Worm (Caenorhabditis elegans) whole organism, L4 larva: Measurements from ENCODE around the gene T07H8.11.

Source experiments
- D1046.2 ChIP-seq: fragments of 200-800 bp; sonication (Bioruptor generic); IDR thresholded peaks from 2 replicates; pipeline ENCODE4 v1.3.6; 2022; ENCODE audit warnings: missing genetic modification characterization, missing compliant biosample characterization
- F26F4.8 ChIP-seq: fragments of 200-800 bp; sonication (Bioruptor generic); conservative IDR thresholded peaks from 2 replicates; pipeline ENCODE4 v1.3.6; 2022; ENCODE audit warnings: missing genetic modification characterization, missing compliant biosample characterization
- F37D6.2 ChIP-seq: sonication (generic microtip); optimal IDR thresholded peaks from 2 replicates; lab custom pipeline; 2016; ENCODE audit warnings: mild to moderate bottlenecking, missing genetic modification characterization, missing compliant biosample characterization
- F44E2.7 ChIP-seq: fragments of 200-800 bp; sonication (Bioruptor generic); IDR thresholded peaks from 2 replicates; pipeline ENCODE4 v2.1.2; 2022; ENCODE audit warnings: missing genetic modification characterization, missing compliant biosample characterization
- F49E8.2 ChIP-seq: sonication (generic microtip); optimal IDR thresholded peaks from 2 replicates; lab custom pipeline; 2016; ENCODE audit warnings: missing compliant biosample characterization, mild to moderate bottlenecking, missing genetic modification characterization, borderline replicate concordance
- Y5F2A.4 ChIP-seq: fragments of 200-800 bp; sonication (Bioruptor generic); optimal IDR thresholded peaks from 2 replicates; lab custom pipeline; 2018; ENCODE audit warnings: mild to moderate bottlenecking, missing genetic modification characterization, missing compliant biosample characterization
- Y75B8A.6 ChIP-seq: fragments of 200-800 bp; sonication (Bioruptor generic); IDR thresholded peaks from 2 replicates; pipeline ENCODE4 v1.3.6; 2022; ENCODE audit warnings: missing genetic modification reagents, missing genetic modification characterization, missing compliant biosample characterization
- aha-1 ChIP-seq: fragments of 150-350 bp; peaks from one replicate; lab custom pipeline; 2014; ENCODE audit warnings: missing biosample characterization, missing genetic modification characterization
- arid-1 ChIP-seq: fragments of 200-800 bp; sonication (Bioruptor generic); conservative IDR thresholded peaks from 2 replicates; pipeline ENCODE4 v1.3.6; 2022; ENCODE audit warnings: missing genetic modification reagents, missing genetic modification characterization, missing compliant biosample characterization
- ceh-44 ChIP-seq: fragments of 200-800 bp; sonication (Bioruptor generic); IDR thresholded peaks from 2 replicates; pipeline ENCODE4 v1.3.6; 2022; ENCODE audit warnings: missing genetic modification reagents, missing genetic modification characterization, missing compliant biosample characterization
- daf-12 ChIP-seq: fragments of 150-350 bp; optimal IDR thresholded peaks from 2 replicates; lab custom pipeline; 2014; ENCODE audit warnings: missing biosample characterization, missing genetic modification reagents, missing genetic modification characterization
- daf-16 ChIP-seq, 3 experiments: sonication (generic microtip); optimal IDR thresholded peaks; 2 replicates each; lab custom pipeline; 2016 to 2017; ENCODE audit warnings: missing genetic modification characterization in 3 of 3, missing genetic modification reagents in 3 of 3, mild to moderate bottlenecking in 2 of 3, missing compliant biosample characterization in 2 of 3, missing biosample characterization in 1 of 3, moderate library complexity in 1 of 3
- daf-8 ChIP-seq: fragments of 200-800 bp; sonication (Bioruptor generic); IDR thresholded peaks from 2 replicates; pipeline ENCODE4 v1.3.6; 2022; ENCODE audit warnings: missing genetic modification characterization, missing compliant biosample characterization
- dmd-6 ChIP-seq: fragments of 200-800 bp; sonication (Bioruptor generic); IDR thresholded peaks from 2 replicates; pipeline ENCODE4 v1.3.6; 2022; ENCODE audit warnings: missing genetic modification reagents, missing genetic modification characterization, missing compliant biosample characterization
- dmd-8 ChIP-seq: fragments of 200-800 bp; sonication (Bioruptor generic); IDR thresholded peaks from 2 replicates; pipeline ENCODE4 v1.3.6; 2022; ENCODE audit warnings: missing genetic modification characterization, missing compliant biosample characterization
- dmd-9 ChIP-seq: fragments of 200-800 bp; sonication (Bioruptor generic); IDR thresholded peaks from 2 replicates; pipeline ENCODE4 v1.3.6; 2022; ENCODE audit warnings: missing genetic modification reagents, missing genetic modification characterization, missing compliant biosample characterization
- egl-27 ChIP-seq: sonication (generic microtip); optimal IDR thresholded peaks from 3 replicates; lab custom pipeline; 2017; ENCODE audit warnings: missing biosample characterization, missing genetic modification reagents, missing genetic modification characterization
- egl-43 ChIP-seq: fragments of 200-800 bp; sonication (Bioruptor generic); IDR thresholded peaks from 2 replicates; pipeline ENCODE4 v1.3.6; 2022; ENCODE audit warnings: missing genetic modification reagents, missing genetic modification characterization, missing compliant biosample characterization
- hlh-11 ChIP-seq: fragments of 200-800 bp; sonication (Bioruptor generic); optimal IDR thresholded peaks from 2 replicates; lab custom pipeline; 2018; ENCODE audit warnings: mild to moderate bottlenecking, missing genetic modification characterization, missing compliant biosample characterization
- hlh-30 ChIP-seq: sonication (generic microtip); optimal IDR thresholded peaks from 2 replicates; lab custom pipeline; 2017; ENCODE audit warnings: antibody characterized with exemption, mild to moderate bottlenecking, missing genetic modification characterization, missing compliant biosample characterization; ENCODE audit not compliant: insufficient read depth
- lin-13 ChIP-seq: fragments of 150-350 bp; optimal IDR thresholded peaks from 2 replicates; lab custom pipeline; 2014; ENCODE audit warnings: missing biosample characterization, missing genetic modification reagents, missing genetic modification characterization
- lin-29 ChIP-seq: fragments of 200-800 bp; sonication (Bioruptor generic); IDR thresholded peaks from 2 replicates; pipeline ENCODE4 v1.3.6; 2022; ENCODE audit warnings: missing genetic modification reagents, missing genetic modification characterization, missing compliant biosample characterization
- lin-38 ChIP-seq: fragments of 200-800 bp; sonication (Bioruptor generic); IDR thresholded peaks from 2 replicates; pipeline ENCODE4 v1.3.6; 2022; ENCODE audit warnings: missing genetic modification reagents, missing genetic modification characterization, missing compliant biosample characterization
- lin-39 ChIP-seq: fragments of 150-350 bp; optimal IDR thresholded peaks from 2 replicates; lab custom pipeline; 2014; ENCODE audit warnings: missing biosample characterization, missing genetic modification reagents, missing genetic modification characterization
- lir-3 ChIP-seq: sonication (generic microtip); optimal IDR thresholded peaks from 2 replicates; lab custom pipeline; 2016; ENCODE audit warnings: mild to moderate bottlenecking, missing genetic modification characterization, missing compliant biosample characterization
- lsy-2 ChIP-seq, 2 experiments: fragments of 150-350 bp in 1 of 2; sonication (generic microtip) in 1 of 2; optimal IDR thresholded peaks; 2 replicates each; lab custom pipeline; 2014 to 2017; ENCODE audit warnings: missing biosample characterization in 2 of 2, missing genetic modification characterization in 2 of 2
- mdl-1 ChIP-seq, 2 experiments: fragments of 150-350 bp in 1 of 2; sonication (generic microtip) in 1 of 2; optimal IDR thresholded peaks; 2 replicates each; lab custom pipeline; 2014 to 2017; ENCODE audit warnings: missing biosample characterization in 2 of 2, missing genetic modification characterization in 2 of 2
- mdt-29 ChIP-seq: fragments of 200-800 bp; sonication (Bioruptor generic); IDR thresholded peaks from 2 replicates; pipeline ENCODE4 v1.3.6; 2022; ENCODE audit warnings: missing genetic modification reagents, missing genetic modification characterization, missing compliant biosample characterization
- mep-1 ChIP-seq: fragments of 150-350 bp; sonication (generic microtip); optimal IDR thresholded peaks from 3 replicates; lab custom pipeline; 2014; ENCODE audit warnings: missing biosample characterization, missing genetic modification characterization
- mes-2 ChIP-seq: sonication (generic microtip); optimal IDR thresholded peaks from 2 replicates; lab custom pipeline; 2016; ENCODE audit warnings: missing genotype, mild to moderate bottlenecking, missing genetic modification characterization, missing compliant biosample characterization; ENCODE audit not compliant: poor library complexity, severe bottlenecking
- mxl-2 ChIP-seq: fragments of 200-800 bp; sonication (Bioruptor generic); conservative IDR thresholded peaks from 2 replicates; pipeline ENCODE4 v1.3.6; 2022; ENCODE audit warnings: missing genetic modification reagents, missing genetic modification characterization, missing compliant biosample characterization
- nhr-10 ChIP-seq: fragments of 150-350 bp; optimal IDR thresholded peaks from 2 replicates; lab custom pipeline; 2014; ENCODE audit warnings: missing biosample characterization, missing genetic modification characterization
- nhr-11 ChIP-seq: fragments of 150-350 bp; optimal IDR thresholded peaks from 2 replicates; lab custom pipeline; 2014; ENCODE audit warnings: missing biosample characterization, missing genetic modification characterization
- nhr-111 ChIP-seq: fragments of 200-800 bp; sonication (Bioruptor generic); optimal IDR thresholded peaks from 2 replicates; lab custom pipeline; 2018; ENCODE audit warnings: mild to moderate bottlenecking, missing genetic modification characterization, missing compliant biosample characterization
- nhr-25 ChIP-seq: sonication (generic microtip); optimal IDR thresholded peaks from 2 replicates; lab custom pipeline; 2017; ENCODE audit warnings: missing genetic modification characterization, mild to moderate bottlenecking, missing compliant biosample characterization, antibody characterized with exemption, moderate library complexity, borderline replicate concordance; ENCODE audit not compliant: insufficient read depth
- nhr-48 ChIP-seq: sonication (generic microtip); optimal IDR thresholded peaks from 2 replicates; lab custom pipeline; 2016; ENCODE audit warnings: mild to moderate bottlenecking, missing genetic modification characterization, missing compliant biosample characterization
- nhr-6 ChIP-seq: fragments of 150-350 bp; optimal IDR thresholded peaks from 2 replicates; lab custom pipeline; 2014; ENCODE audit warnings: missing biosample characterization, missing genetic modification characterization
- nhr-76 ChIP-seq: fragments of 150-350 bp; optimal IDR thresholded peaks from 2 replicates; lab custom pipeline; 2014; ENCODE audit warnings: missing biosample characterization, missing genetic modification characterization
- nhr-77 ChIP-seq: fragments of 150-350 bp; optimal IDR thresholded peaks from 2 replicates; lab custom pipeline; 2014; ENCODE audit warnings: missing biosample characterization, missing genetic modification characterization
- sdz-12 ChIP-seq: fragments of 200-800 bp; sonication (Bioruptor generic); optimal IDR thresholded peaks from 2 replicates; lab custom pipeline; 2018; ENCODE audit warnings: mild to moderate bottlenecking, missing genetic modification characterization, missing compliant biosample characterization
- set-16 ChIP-seq: fragments of 200-800 bp; sonication (Bioruptor generic); IDR thresholded peaks from 2 replicates; pipeline ENCODE4 v1.3.6; 2022; ENCODE audit warnings: missing genetic modification reagents, missing genetic modification characterization, missing compliant biosample characterization
- snpc-1.2 ChIP-seq: fragments of 200-800 bp; sonication (Bioruptor generic); IDR thresholded peaks from 2 replicates; pipeline ENCODE4 v1.3.6; 2022; ENCODE audit warnings: missing genetic modification reagents, missing genetic modification characterization, missing compliant biosample characterization
- tag-97 ChIP-seq: fragments of 200-800 bp; sonication (Bioruptor generic); IDR thresholded peaks from 2 replicates; pipeline ENCODE4 v1.3.6; 2022; ENCODE audit warnings: missing genetic modification characterization, missing compliant biosample characterization
- unc-130 ChIP-seq: sonication (generic microtip); optimal IDR thresholded peaks from 2 replicates; lab custom pipeline; 2016; ENCODE audit warnings: missing genetic modification reagents, missing genetic modification characterization, missing compliant biosample characterization
- vab-7 ChIP-seq: fragments of 200-800 bp; sonication (Bioruptor generic); IDR thresholded peaks from 2 replicates; pipeline ENCODE4 v1.3.6; 2022; ENCODE audit warnings: missing genetic modification reagents, missing genetic modification characterization, missing compliant biosample characterization
- zfp-2 ChIP-seq: sonication (generic microtip); optimal IDR thresholded peaks from 2 replicates; lab custom pipeline; 2016; ENCODE audit warnings: mild to moderate bottlenecking, missing genetic modification characterization, missing compliant biosample characterization
- zip-11 ChIP-seq: fragments of 200-800 bp; sonication (Bioruptor generic); IDR thresholded peaks from 2 replicates; pipeline ENCODE4 v1.3.6; 2022; ENCODE audit warnings: missing genetic modification characterization, missing compliant biosample characterization
- zip-2 ChIP-seq: fragments of 150-350 bp; optimal IDR thresholded peaks from 2 replicates; lab custom pipeline; 2014; ENCODE audit warnings: missing biosample characterization, missing genetic modification characterization
- ztf-11 ChIP-seq: fragments of 150-350 bp; optimal IDR thresholded peaks from 2 replicates; lab custom pipeline; 2014; ENCODE audit warnings: missing biosample characterization, missing genetic modification characterization

T07H8.11 gene

ce11 chrV:6900814-6901592 lies 50.2 kb downstream of the T07H8.11 start (continued):
- TF ChIP-seq set-16 (GFP tag; lab: Robert Waterston, UW) = no peak
- TF ChIP-seq Y75B8A.6 (GFP tag; lab: Robert Waterston, UW) = no peak
- no peak for TF ChIP-seq zfp-2
- no peak for TF ChIP-seq F44E2.7 (GFP tag; lab: Robert Waterston, UW)
- no peak for TF ChIP-seq F49E8.2 (tag; lab: Kevin White, UChicago)
- TF ChIP-seq egl-27 = no peak
- TF ChIP-seq nhr-6 = no peak
- TF ChIP-seq ztf-11 = no peak
- TF ChIP-seq daf-12 (tag; lab: Kevin White, UChicago) = no peak
- TF ChIP-seq vab-7 = no peak
- TF ChIP-seq ceh-44 (GFP tag; lab: Robert Waterston, UW) = no peak
- no peak for TF ChIP-seq lsy-2 (tag; optimal IDR thresholded peaks at IDR 0.05; lab: Kevin White, UChicago)
- TF ChIP-seq nhr-111 (GFP tag; lab: Kevin White, UChicago) = no peak
- no peak for TF ChIP-seq daf-8
- TF ChIP-seq zip-2 = no peak
- no peak for TF ChIP-seq dmd-9 (GFP tag; lab: Robert Waterston, UW)
- TF ChIP-seq hlh-11 = peak; percentile 34
- no peak for TF ChIP-seq nhr-10 (tag; lab: Kevin White, UChicago)
- no peak for TF ChIP-seq lir-3 (tag; lab: Kevin White, UChicago)
- TF ChIP-seq F26F4.8 = no peak
- TF ChIP-seq nhr-48 (tag; lab: Kevin White, UChicago) = peak; percentile 52
- peak; percentile 53 for TF ChIP-seq dmd-6 (GFP tag; lab: Robert Waterston, UW)
- TF ChIP-seq nhr-77 (tag; lab: Kevin White, UChicago) = no peak
- peak in 1 of 2 experiments; percentile 11 for TF ChIP-seq daf-16 (GFP tag; optimal IDR thresholded peaks at IDR 0.05; lab: Kevin White, UChicago)
- TF ChIP-seq daf-16 (tag; optimal IDR thresholded peaks at IDR 0.05; lab: Kevin White, UChicago) = peak; percentile 56
- no peak for TF ChIP-seq lin-38 (GFP tag; lab: Robert Waterston, UW)
- no peak for TF ChIP-seq snpc-1.2 (GFP tag; lab: Robert Waterston, UW)
- TF ChIP-seq arid-1 (GFP tag; lab: Robert Waterston, UW) = no peak
- peak; percentile 89 for TF ChIP-seq aha-1 (tag; lab: Kevin White, UChicago)
- no peak for TF ChIP-seq tag-97 (GFP tag; lab: Robert Waterston, UW)
- TF ChIP-seq mxl-2 (GFP tag; lab: Robert Waterston, UW) = 0 out of 2 replicates have a peak, but pooled peaks have one; percentile 53
- no peak for TF ChIP-seq Y5F2A.4
- no peak for TF ChIP-seq nhr-25 (tag; lab: Kevin White, UChicago)
- TF ChIP-seq egl-43 (GFP tag; lab: Robert Waterston, UW) = no peak
- no peak for TF ChIP-seq unc-130
- no peak for TF ChIP-seq mep-1 (tag; lab: Kevin White, UChicago)
- peak; percentile 32 for TF ChIP-seq hlh-30 (tag; lab: Kevin White, UChicago)
- no peak for TF ChIP-seq zip-11 (GFP tag; lab: Robert Waterston, UW)
- peak in 1 of 2 experiments; percentile 39 for TF ChIP-seq mdl-1 (tag; optimal IDR thresholded peaks at IDR 0.05; lab: Kevin White, UChicago)
- TF ChIP-seq F37D6.2 (tag; lab: Kevin White, UChicago) = no peak
- TF ChIP-seq lin-29 (GFP tag; lab: Robert Waterston, UW) = no peak
- TF ChIP-seq nhr-11 (tag; lab: Kevin White, UChicago) = no peak
- no peak for TF ChIP-seq nhr-76 (tag; lab: Kevin White, UChicago)
- no peak for TF ChIP-seq D1046.2 (GFP tag; lab: Robert Waterston, UW)
- TF ChIP-seq lin-39 (tag; lab: Kevin White, UChicago) = no peak
- no peak for TF ChIP-seq lin-13 (GFP tag; lab: Kevin White, UChicago)
- TF ChIP-seq dmd-8 (GFP tag; lab: Robert Waterston, UW) = no peak
- TF ChIP-seq mdt-29 (GFP tag; lab: Robert Waterston, UW) = no peak
- TF ChIP-seq sdz-12 (GFP tag; lab: Kevin White, UChicago) = no peak
- peak; percentile 35 for TF ChIP-seq mes-2 (tag; lab: Kevin White, UChicago)
